Worm (Caenorhabditis elegans) whole organism, young adult: Measurements from ENCODE around the gene Y36E3A.2.

Experiments
- B0035.1 ChIP-seq: sonication (generic microtip); optimal IDR thresholded peaks from 2 replicates; lab custom pipeline; 2016; ENCODE audit warnings: missing genetic modification characterization, mild to moderate bottlenecking, missing compliant biosample characterization, missing genotype, missing genetic modification reagents
- B0261.1 ChIP-seq: sonication (generic microtip); optimal IDR thresholded peaks from 2 replicates; lab custom pipeline; 2016; ENCODE audit warnings: mild to moderate bottlenecking, missing genetic modification characterization, moderate library complexity, missing compliant biosample characterization
- B0336.3 ChIP-seq: fragments of 200-800 bp; sonication (Bioruptor generic); IDR thresholded peaks from 2 replicates; pipeline ENCODE4 v1.3.6; 2022; ENCODE audit warnings: missing genetic modification characterization, missing compliant biosample characterization
- F10E7.11 ChIP-seq: sonication (generic microtip); optimal IDR thresholded peaks from 2 replicates; lab custom pipeline; 2017; ENCODE audit warnings: mild to moderate bottlenecking, missing genetic modification characterization, moderate library complexity, missing compliant biosample characterization
- F22D6.2 ChIP-seq: sonication (generic microtip); optimal IDR thresholded peaks from 2 replicates; lab custom pipeline; 2016; ENCODE audit warnings: mild to moderate bottlenecking, missing genetic modification characterization, missing compliant biosample characterization
- F33H1.4 ChIP-seq: fragments of 200-800 bp; sonication (Bioruptor generic); IDR thresholded peaks from 2 replicates; pipeline ENCODE4 v1.3.6; 2022; ENCODE audit warnings: missing genetic modification reagents, missing genetic modification characterization, missing compliant biosample characterization
- F39B2.1 ChIP-seq: fragments of 200-800 bp; sonication (Bioruptor generic); IDR thresholded peaks from 2 replicates; pipeline ENCODE4 v1.3.6; 2022; ENCODE audit warnings: missing genetic modification reagents, missing genetic modification characterization, missing compliant biosample characterization
- F49E8.2 ChIP-seq: sonication (generic microtip); optimal IDR thresholded peaks from 3 replicates; lab custom pipeline; 2017; ENCODE audit warnings: missing genetic modification characterization, mild to moderate bottlenecking, missing compliant biosample characterization, antibody characterized with exemption, moderate library complexity; ENCODE audit not compliant: insufficient read depth
- F52B5.7 ChIP-seq: sonication (generic microtip); optimal IDR thresholded peaks from 2 replicates; lab custom pipeline; 2016; ENCODE audit warnings: mild to moderate bottlenecking, missing genetic modification characterization, missing compliant biosample characterization
- F57A8.1 ChIP-seq: fragments of 200-800 bp; sonication (Bioruptor generic); optimal IDR thresholded peaks from 2 replicates; lab custom pipeline; 2018; ENCODE audit warnings: mild to moderate bottlenecking, missing genetic modification characterization, moderate library complexity, missing compliant biosample characterization
- T07F8.4 ChIP-seq: sonication (generic microtip); optimal IDR thresholded peaks from 2 replicates; lab custom pipeline; 2016; ENCODE audit warnings: mild to moderate bottlenecking, missing genetic modification characterization, moderate library complexity, missing compliant biosample characterization
- T26A5.8 ChIP-seq: sonication (generic microtip); optimal IDR thresholded peaks from 2 replicates; lab custom pipeline; 2016; ENCODE audit warnings: missing genetic modification characterization, missing compliant biosample characterization
- Y53G8AR.9 ChIP-seq: fragments of 200-800 bp; sonication (Bioruptor generic); conservative IDR thresholded peaks from 2 replicates; pipeline ENCODE4 v1.3.6; 2022; ENCODE audit warnings: missing genetic modification reagents, missing genetic modification characterization, missing compliant biosample characterization
- Y95B8A.8 ChIP-seq: fragments of 200-800 bp; sonication (Bioruptor generic); IDR thresholded peaks from 2 replicates; pipeline ENCODE4 v1.3.6; 2022; ENCODE audit warnings: missing genetic modification reagents, missing genetic modification characterization, missing compliant biosample characterization
- ZK185.1 ChIP-seq: sonication (generic microtip); optimal IDR thresholded peaks from 2 replicates; lab custom pipeline; 2016; ENCODE audit warnings: mild to moderate bottlenecking, missing genetic modification characterization, missing compliant biosample characterization; ENCODE audit not compliant: poor library complexity, severe bottlenecking
- aptf-2 ChIP-seq: fragments of 200-800 bp; sonication (Bioruptor generic); conservative IDR thresholded peaks from 2 replicates; pipeline ENCODE4 v1.3.6; 2022; ENCODE audit warnings: missing genetic modification reagents, missing genetic modification characterization, missing compliant biosample characterization
- atf-7 ChIP-seq: sonication (generic microtip); optimal IDR thresholded peaks from 2 replicates; lab custom pipeline; 2017; ENCODE audit warnings: mild to moderate bottlenecking, missing genetic modification characterization, missing compliant biosample characterization
- ccch-3 ChIP-seq: fragments of 200-800 bp; sonication (Bioruptor generic); optimal IDR thresholded peaks from 2 replicates; lab custom pipeline; 2018; ENCODE audit warnings: mild to moderate bottlenecking, missing genetic modification characterization, missing compliant biosample characterization
- cebp-1 ChIP-seq, 2 experiments: fragments of 200-800 bp in 1 of 2; sonication (Bioruptor generic) in 1 of 2; sonication (generic microtip) in 1 of 2; IDR thresholded peaks in 1 of 2; optimal IDR thresholded peaks in 1 of 2; 2 replicates each; pipeline versions ENCODE4 v1.3.6 to Lab custom; 2017 to 2022; ENCODE audit warnings: missing compliant biosample characterization in 2 of 2, missing genetic modification characterization in 2 of 2, mild to moderate bottlenecking in 1 of 2, missing genetic modification reagents in 1 of 2, moderate library complexity in 1 of 2
- ceh-27 ChIP-seq: fragments of 200-800 bp; sonication (Bioruptor generic); optimal IDR thresholded peaks from 2 replicates; lab custom pipeline; 2018; ENCODE audit warnings: mild to moderate bottlenecking, missing genetic modification characterization, moderate library complexity, missing compliant biosample characterization
- ceh-58 ChIP-seq: fragments of 200-800 bp; sonication (Bioruptor generic); IDR thresholded peaks from 2 replicates; pipeline ENCODE4 v1.3.6; 2022; ENCODE audit warnings: missing genetic modification characterization, missing compliant biosample characterization
- ceh-79 ChIP-seq: sonication (generic microtip); optimal IDR thresholded peaks from 2 replicates; lab custom pipeline; 2017; ENCODE audit warnings: mild to moderate bottlenecking, missing genetic modification characterization, missing compliant biosample characterization
- chd-7 ChIP-seq: sonication (generic microtip); optimal IDR thresholded peaks from 2 replicates; lab custom pipeline; 2016; ENCODE audit warnings: mild to moderate bottlenecking, missing genetic modification characterization, moderate library complexity, missing compliant biosample characterization
- dox-1 ChIP-seq: fragments of 200-800 bp; sonication (Bioruptor generic); IDR thresholded peaks from 2 replicates; pipeline ENCODE4 v1.3.6; 2022; ENCODE audit warnings: missing genetic modification reagents, missing genetic modification characterization, missing compliant biosample characterization
- dpff-1 ChIP-seq: sonication (generic microtip); optimal IDR thresholded peaks from 2 replicates; lab custom pipeline; 2017; ENCODE audit warnings: mild to moderate bottlenecking, missing genetic modification characterization, missing compliant biosample characterization
- egl-18 ChIP-seq: fragments of 200-800 bp; sonication (Bioruptor generic); IDR thresholded peaks from 2 replicates; pipeline ENCODE4 v1.3.6; 2022; ENCODE audit warnings: missing genetic modification reagents, missing genetic modification characterization, missing compliant biosample characterization
- fkh-3 ChIP-seq: sonication (generic microtip); optimal IDR thresholded peaks from 2 replicates; lab custom pipeline; 2016; ENCODE audit warnings: mild to moderate bottlenecking, missing genetic modification characterization, missing compliant biosample characterization
- gei-17 ChIP-seq: fragments of 200-800 bp; sonication (Bioruptor generic); optimal IDR thresholded peaks from 2 replicates; lab custom pipeline; 2018; ENCODE audit warnings: mild to moderate bottlenecking, missing genetic modification characterization, missing compliant biosample characterization
- hmg-1.2 ChIP-seq: fragments of 200-800 bp; sonication (Bioruptor generic); IDR thresholded peaks from 2 replicates; pipeline ENCODE4 v1.3.6; 2022; ENCODE audit warnings: missing genetic modification reagents, missing genetic modification characterization, missing compliant biosample characterization
- hrde-1 ChIP-seq: sonication (generic microtip); optimal IDR thresholded peaks from 2 replicates; lab custom pipeline; 2016; ENCODE audit warnings: missing genetic modification characterization, mild to moderate bottlenecking, missing compliant biosample characterization, moderate library complexity, missing genotype, missing genetic modification reagents, borderline replicate concordance
- lin-40 ChIP-seq: sonication (generic microtip); optimal IDR thresholded peaks from 2 replicates; lab custom pipeline; 2016; ENCODE audit warnings: missing genetic modification characterization, mild to moderate bottlenecking, missing compliant biosample characterization, missing genotype, missing genetic modification reagents
- lin-54 ChIP-seq: fragments of 200-800 bp; sonication (Bioruptor generic); optimal IDR thresholded peaks from 2 replicates; lab custom pipeline; 2018; ENCODE audit warnings: mild to moderate bottlenecking, missing genetic modification characterization, missing compliant biosample characterization
- madf-8 ChIP-seq: fragments of 200-800 bp; sonication (Bioruptor generic); conservative IDR thresholded peaks from 2 replicates; pipeline ENCODE4 v1.3.6; 2022; ENCODE audit warnings: missing genetic modification reagents, missing genetic modification characterization, missing compliant biosample characterization
- mcd-1 ChIP-seq: fragments of 200-800 bp; sonication (Bioruptor generic); IDR thresholded peaks from 2 replicates; pipeline ENCODE4 v1.3.6; 2022; ENCODE audit warnings: missing genetic modification reagents, missing genetic modification characterization, missing compliant biosample characterization
- mel-28 ChIP-seq: sonication (generic microtip); optimal IDR thresholded peaks from 2 replicates; lab custom pipeline; 2016; ENCODE audit warnings: borderline replicate concordance, mild to moderate bottlenecking, missing genetic modification characterization, missing compliant biosample characterization
- nfyb-1 ChIP-seq: fragments of 200-800 bp; sonication (Bioruptor generic); IDR thresholded peaks from 2 replicates; pipeline ENCODE4 v1.3.6; 2022; ENCODE audit warnings: missing genetic modification reagents, missing genetic modification characterization, missing compliant biosample characterization
- nhr-120 ChIP-seq: fragments of 200-800 bp; sonication (Bioruptor generic); IDR thresholded peaks from 2 replicates; pipeline ENCODE4 v1.3.6; 2022; ENCODE audit warnings: missing genetic modification characterization, missing compliant biosample characterization
- nhr-179 ChIP-seq: sonication (generic microtip); optimal IDR thresholded peaks from 2 replicates; lab custom pipeline; 2016; ENCODE audit warnings: mild to moderate bottlenecking, missing genetic modification characterization, missing compliant biosample characterization
- rcor-1 ChIP-seq: fragments of 200-800 bp; sonication (Bioruptor generic); IDR thresholded peaks from 2 replicates; pipeline ENCODE4 v1.3.6; 2022; ENCODE audit warnings: missing genetic modification reagents, missing genetic modification characterization, missing compliant biosample characterization
- repo-1 ChIP-seq: sonication (generic microtip); optimal IDR thresholded peaks from 2 replicates; lab custom pipeline; 2017; ENCODE audit warnings: mild to moderate bottlenecking, missing genetic modification characterization, missing compliant biosample characterization
- rpc-1 ChIP-seq, 2 experiments: fragments of 150-350 bp in 1 of 2; sonication (generic microtip) in 1 of 2; optimal IDR thresholded peaks; 2 replicates each; lab custom pipeline; 2014 to 2018; ENCODE audit warnings: missing biosample characterization in 1 of 2, missing genetic modification characterization in 1 of 2, missing genetic modification reagents in 1 of 2, missing genotype in 1 of 2
- snpc-3.4 ChIP-seq: sonication (generic microtip); optimal IDR thresholded peaks from 2 replicates; lab custom pipeline; 2017; ENCODE audit warnings: missing genetic modification characterization, mild to moderate bottlenecking, missing compliant biosample characterization, antibody characterized with exemption, moderate library complexity, missing genotype, missing genetic modification reagents
- somi-1 ChIP-seq: fragments of 200-800 bp; sonication (Bioruptor generic); optimal IDR thresholded peaks from 2 replicates; lab custom pipeline; 2018; ENCODE audit warnings: mild to moderate bottlenecking, missing genetic modification characterization, missing compliant biosample characterization
- sptf-2 ChIP-seq: fragments of 200-800 bp; sonication (Bioruptor generic); optimal IDR thresholded peaks from 2 replicates; lab custom pipeline; 2018; ENCODE audit warnings: mild to moderate bottlenecking, missing genetic modification characterization, missing compliant biosample characterization
- ztf-26 ChIP-seq: sonication (generic microtip); optimal IDR thresholded peaks from 2 replicates; lab custom pipeline; 2017; ENCODE audit warnings: missing genetic modification characterization, missing compliant biosample characterization
- ztf-6 ChIP-seq: fragments of 200-800 bp; sonication (Bioruptor generic); IDR thresholded peaks from 2 replicates; pipeline ENCODE4 v1.3.6; 2022; ENCODE audit warnings: missing genetic modification reagents, missing genetic modification characterization, missing compliant biosample characterization

Y36E3A.2 gene

DNA sequence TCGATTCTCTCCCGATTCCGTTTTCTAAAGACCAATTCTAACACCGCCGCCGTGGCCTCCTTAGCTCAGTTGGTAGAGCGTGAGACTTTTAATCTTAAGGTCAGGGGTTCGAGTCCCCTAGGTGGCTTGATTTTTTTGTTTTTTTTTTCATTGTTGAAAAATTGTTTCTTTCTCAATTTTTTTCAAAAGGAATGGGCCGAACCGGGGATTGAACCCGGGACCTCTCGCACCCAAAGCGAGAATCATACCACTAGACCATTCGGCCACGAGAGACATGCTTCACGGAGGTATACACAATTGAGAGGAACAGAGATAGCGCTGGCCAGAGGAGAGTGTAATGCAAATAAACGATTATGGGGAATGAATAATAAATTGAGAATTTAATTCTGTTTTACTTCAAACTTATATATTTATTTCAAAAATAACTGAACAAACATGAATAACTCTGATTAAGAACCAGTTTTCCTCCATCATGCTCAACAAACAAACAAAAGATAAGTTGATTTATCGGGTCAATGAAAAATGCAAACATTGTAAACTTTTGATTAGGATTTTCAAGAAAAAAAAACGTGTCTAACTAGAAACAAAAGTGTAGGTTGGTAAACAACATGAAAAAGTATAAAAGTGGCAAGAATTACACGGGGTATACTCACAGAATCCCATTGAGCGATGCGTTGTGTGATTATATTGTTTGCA lies 39.3 kb downstream of the Y36E3A.2 start, which contains the start of gene pqn-71 (continued):
- TF ChIP-seq ZK185.1 (peak; percentile 94), B0261.1 (tag; lab: Kevin White, UChicago) (peak; percentile 100), mcd-1 (GFP tag; lab: Robert Waterston, UW) (peak; percentile 86), hmg-1.2 (GFP tag; lab: Robert Waterston, UW) (peak; percentile 40), mel-28 (tag; lab: Kevin White, UChicago) (peak; percentile 38), ceh-58 (GFP tag; lab: Robert Waterston, UW) (peak; percentile 89; the same call in 1 of the 2 replicates), sptf-2 (GFP tag; lab: Kevin White, UChicago) (peak; percentile 89), dox-1 (GFP tag; lab: Robert Waterston, UW) (peak; percentile 95), rpc-1 (optimal IDR thresholded peaks at IDR 0.05; lab: Kevin White, UChicago) (peak; percentile 99), rpc-1 (tag; optimal IDR thresholded peaks at IDR 0.05; lab: Kevin White, UChicago) (peak; percentile 98), nhr-179 (peak; percentile 31), chd-7 (peak; percentile 90), aptf-2 (peak; percentile 60; the same call in 1 of the 2 replicates), nhr-120 (peak; percentile 88; the same call in 1 of the 2 replicates), F52B5.7 (tag; lab: Kevin White, UChicago) (peak; percentile 81), ccch-3 (peak; percentile 47), F10E7.11 (tag; lab: Kevin White, UChicago) (peak; percentile 47), T07F8.4 (tag; lab: Kevin White, UChicago) (peak; percentile 93), dpff-1 (tag; lab: Kevin White, UChicago) (peak; percentile 54), egl-18 (0 out of 2 replicates have a peak, but pooled peaks have one; percentile 81), F39B2.1 (0 out of 2 replicates have a peak, but pooled peaks have one; percentile 70), atf-7 (tag; lab: Kevin White, UChicago) (peak; percentile 85), ceh-27 (GFP tag; lab: Kevin White, UChicago) (peak; percentile 75), fkh-3 (tag; lab: Kevin White, UChicago) (peak; percentile 84), Y95B8A.8 (GFP tag; lab: Robert Waterston, UW) (peak; percentile 88), T26A5.8 (tag; lab: Kevin White, UChicago) (peak; percentile 90), ceh-79 (peak; percentile 88), ztf-6 (GFP tag; lab: Robert Waterston, UW) (peak; percentile 88), Y53G8AR.9 (GFP tag; lab: Robert Waterston, UW) (peak; percentile 83), ztf-26 (peak; percentile 96), nfyb-1 (GFP tag; lab: Robert Waterston, UW) (peak; percentile 96), madf-8 (peak; percentile 69), gei-17 (GFP tag; lab: Kevin White, UChicago) (peak; percentile 84), F49E8.2 (tag; lab: Kevin White, UChicago) (peak; percentile 56), B0035.1 (tag; lab: Kevin White, UChicago) (peak; percentile 92), lin-54 (GFP tag; lab: Kevin White, UChicago) (peak; percentile 85), hrde-1 (tag; lab: Kevin White, UChicago) (peak; percentile 93), snpc-3.4 (tag; lab: Kevin White, UChicago) (peak; percentile 86), B0336.3 (GFP tag; lab: Robert Waterston, UW) (peak; percentile 94), repo-1 (tag; lab: Kevin White, UChicago) (peak; percentile 92), rcor-1 (GFP tag; lab: Robert Waterston, UW) (peak; percentile 91), somi-1 (peak; percentile 91), F33H1.4 (GFP tag; lab: Robert Waterston, UW) (peak; percentile 62), F22D6.2 (tag; lab: Kevin White, UChicago) (peak; percentile 85), F57A8.1 (GFP tag; lab: Kevin White, UChicago) (peak; percentile 47), cebp-1 (GFP tag; IDR thresholded peaks at IDR 0.05; lab: Robert Waterston, UW) (no peak), cebp-1 (tag; optimal IDR thresholded peaks at IDR 0.05; lab: Kevin White, UChicago) (peak; percentile 86), lin-40 (peak; percentile 97)
